Worm (Caenorhabditis elegans): ENCODE data around the gene marc-5.

ce11 chrII:12385815-12386214, 6.5 kb upstream of the marc-5 start:
- no peak for TF ChIP-seq klf-2 (GFP tag; conservative IDR thresholded peaks at IDR 0.05)
- no peak for TF ChIP-seq ref-1 (GFP tag; conservative IDR thresholded peaks at IDR 0.05)
- TF ChIP-seq cog-1 (tag; optimal IDR thresholded peaks at IDR 0.05), result no peak
- TF ChIP-seq tab-1 (GFP tag; IDR thresholded peaks at IDR 0.05), result no peak
- TF ChIP-seq med-1 (GFP tag; optimal IDR thresholded peaks at IDR 0.05; ENCODE audit: insufficient read depth), result no peak
